Fruit fly (Drosophila melanogaster) whole organism: ENCODE measurements around the gene CG10959.

Source experiments
- CG8478 ChIP-seq: fragments of >200 bp; optimal IDR thresholded peaks from 2 replicates; lab custom pipeline; 2018; ENCODE audit warnings: inconsistent platforms
- Dll ChIP-seq: fragments of >200 bp; optimal IDR thresholded peaks from 2 replicates; lab custom pipeline; 2017
- EcR ChIP-seq, 2 experiments: fragments of >200 bp; optimal IDR thresholded peaks; 2 replicates each; lab custom pipeline; 2017; ENCODE audit warnings: missing biosample characterization in 2 of 2, missing genetic modification characterization in 2 of 2, missing genetic modification reagents in 2 of 2
- pan ChIP-seq: fragments of >200 bp; optimal IDR thresholded peaks from 2 replicates; lab custom pipeline; 2017
- psq ChIP-seq: fragments of >200 bp; optimal IDR thresholded peaks from 2 replicates; lab custom pipeline; 2017
- usp ChIP-seq: fragments of >200 bp; optimal IDR thresholded peaks from 2 replicates; lab custom pipeline; 2017; ENCODE audit warnings: missing biosample characterization, missing genetic modification characterization, mixed read lengths

The CG10959 gene

DNA sequence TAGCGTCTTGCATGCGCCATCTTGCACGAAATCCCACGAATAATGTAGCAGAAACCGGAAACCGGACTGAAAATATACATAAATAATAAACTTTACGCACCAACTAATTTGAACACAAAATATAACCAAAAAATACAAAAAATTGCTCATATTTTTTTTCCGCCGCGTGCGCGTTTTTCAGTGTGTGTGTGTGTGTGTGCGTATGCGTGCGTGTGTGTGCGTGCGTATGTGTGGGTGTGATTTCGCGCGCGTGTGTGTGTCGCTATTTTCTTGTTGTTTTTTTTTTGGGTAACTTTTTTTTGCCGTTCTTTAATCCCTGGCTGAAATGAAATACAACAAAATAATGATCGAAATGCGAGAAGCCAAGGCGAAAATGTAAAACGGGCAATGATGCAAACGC lies 30.4 kb downstream of the CG10959 start:
- TF ChIP-seq usp (GFP tag; lab: Kevin White, UChicago) (no peak), CG8478 (lab: Kevin White, UChicago) (no peak), Dll (lab: Kevin White, UChicago) (no peak), pan (lab: Kevin White, UChicago) (no peak), EcR (GFP tag; optimal IDR thresholded peaks at IDR 0.05; lab: Kevin White, UChicago) (no peak), psq (lab: Kevin White, UChicago) (no peak)

DNA sequence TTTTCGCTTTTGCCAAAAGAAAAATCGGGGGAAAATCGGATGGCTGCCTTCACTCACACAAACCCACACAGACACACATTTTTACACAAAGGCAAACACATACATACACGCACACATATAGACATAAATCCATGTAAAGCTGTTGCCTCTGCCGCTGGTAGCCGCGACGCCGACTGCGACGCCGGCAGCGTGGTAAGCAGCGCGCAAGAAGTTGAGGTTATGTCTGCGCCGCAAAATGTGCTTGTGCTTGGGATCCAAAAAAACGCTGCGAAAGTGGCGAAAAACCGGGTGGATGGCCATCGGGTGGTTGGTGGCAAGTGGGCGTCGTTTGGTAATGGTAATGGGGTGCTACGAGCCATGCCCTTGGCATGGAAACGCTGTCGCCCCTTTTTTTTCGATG lies 31.3 kb downstream of the CG10959 start:
- TF ChIP-seq usp (GFP tag; lab: Kevin White, UChicago): no peak

DNA sequence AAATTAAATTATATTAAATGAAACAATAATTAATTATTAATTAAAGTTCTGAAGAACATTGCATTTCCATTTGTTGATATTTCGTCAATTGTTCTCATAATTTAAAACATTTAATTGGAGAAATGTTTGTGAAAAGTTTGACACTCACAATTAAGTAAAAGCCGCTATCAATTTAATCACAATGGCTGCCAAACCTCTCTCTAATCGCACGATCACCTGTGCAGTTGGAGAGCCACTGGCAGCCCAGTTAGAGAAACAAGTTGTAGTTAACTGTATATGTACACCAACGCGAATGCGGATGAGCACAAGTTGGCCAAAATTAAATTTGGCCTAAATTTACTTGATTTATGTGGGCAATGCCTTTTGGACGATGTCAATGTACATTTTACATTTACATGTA lies 43.6 kb downstream of the CG10959 start:
- TF ChIP-seq CG8478 (lab: Kevin White, UChicago) (no peak), pan (lab: Kevin White, UChicago) (no peak), psq (lab: Kevin White, UChicago) (no peak), Dll (lab: Kevin White, UChicago) (no peak), EcR (GFP tag; optimal IDR thresholded peaks at IDR 0.05; lab: Kevin White, UChicago) (no peak), usp (GFP tag; lab: Kevin White, UChicago) (no peak)

DNA sequence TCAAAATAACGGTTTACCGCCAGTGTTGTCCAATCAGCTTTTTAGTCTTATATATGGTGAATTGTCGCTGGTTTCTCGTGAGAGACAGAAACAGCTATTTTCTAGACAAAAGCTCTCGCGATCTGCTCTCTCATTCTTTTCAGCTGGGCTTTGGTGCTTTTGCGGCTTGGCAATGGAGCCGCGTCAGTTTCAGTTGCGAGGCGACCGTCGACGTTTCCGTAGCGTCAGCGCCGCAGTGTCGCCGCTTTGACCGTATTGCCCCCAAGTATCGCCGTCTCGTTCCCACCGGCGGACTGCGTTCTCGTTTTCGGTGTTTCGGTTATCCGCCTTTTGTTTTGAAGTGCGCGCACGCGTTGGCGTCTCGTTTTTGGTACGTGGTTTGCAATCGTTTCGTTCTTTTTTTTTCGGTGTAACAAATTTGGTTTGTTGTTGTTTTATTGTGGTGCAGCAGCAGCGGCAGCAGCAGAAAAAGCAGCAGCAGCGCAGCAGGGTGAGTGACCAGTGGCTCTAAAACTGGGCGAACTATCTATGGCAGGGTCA lies 44.5 kb downstream of the CG10959 start:
- TF ChIP-seq EcR (GFP tag; optimal IDR thresholded peaks at IDR 0.05; lab: Kevin White, UChicago) (no peak), psq (lab: Kevin White, UChicago) (no peak), pan (lab: Kevin White, UChicago) (no peak), CG8478 (lab: Kevin White, UChicago) (no peak), Dll (lab: Kevin White, UChicago) (no peak), usp (GFP tag; lab: Kevin White, UChicago) (no peak)

DNA sequence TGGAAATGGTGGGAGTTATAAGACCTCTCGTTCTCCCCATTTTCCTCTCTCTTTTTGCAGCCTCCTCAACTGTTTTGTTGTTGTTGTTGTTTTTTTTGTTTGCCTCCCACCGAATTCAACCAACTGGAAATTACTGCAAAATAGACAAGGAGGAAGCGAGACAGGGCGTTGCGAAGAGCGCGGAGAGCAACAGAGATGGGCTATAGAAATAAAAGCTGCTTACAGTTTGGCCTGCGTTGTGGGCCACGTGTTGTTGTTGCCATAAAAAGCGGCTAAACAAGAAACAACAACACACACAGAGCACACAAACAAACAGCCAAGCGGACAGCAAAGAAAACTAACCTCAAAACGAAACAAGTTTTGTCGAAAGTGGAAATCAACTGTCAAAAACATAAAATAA lies 46.0 kb downstream of the CG10959 start:
- TF ChIP-seq usp (GFP tag; lab: Kevin White, UChicago) (no peak), Dll (lab: Kevin White, UChicago) (no peak), pan (lab: Kevin White, UChicago) (no peak), psq (lab: Kevin White, UChicago) (no peak), EcR (GFP tag; optimal IDR thresholded peaks at IDR 0.05; lab: Kevin White, UChicago) (no peak), CG8478 (lab: Kevin White, UChicago) (no peak)

DNA sequence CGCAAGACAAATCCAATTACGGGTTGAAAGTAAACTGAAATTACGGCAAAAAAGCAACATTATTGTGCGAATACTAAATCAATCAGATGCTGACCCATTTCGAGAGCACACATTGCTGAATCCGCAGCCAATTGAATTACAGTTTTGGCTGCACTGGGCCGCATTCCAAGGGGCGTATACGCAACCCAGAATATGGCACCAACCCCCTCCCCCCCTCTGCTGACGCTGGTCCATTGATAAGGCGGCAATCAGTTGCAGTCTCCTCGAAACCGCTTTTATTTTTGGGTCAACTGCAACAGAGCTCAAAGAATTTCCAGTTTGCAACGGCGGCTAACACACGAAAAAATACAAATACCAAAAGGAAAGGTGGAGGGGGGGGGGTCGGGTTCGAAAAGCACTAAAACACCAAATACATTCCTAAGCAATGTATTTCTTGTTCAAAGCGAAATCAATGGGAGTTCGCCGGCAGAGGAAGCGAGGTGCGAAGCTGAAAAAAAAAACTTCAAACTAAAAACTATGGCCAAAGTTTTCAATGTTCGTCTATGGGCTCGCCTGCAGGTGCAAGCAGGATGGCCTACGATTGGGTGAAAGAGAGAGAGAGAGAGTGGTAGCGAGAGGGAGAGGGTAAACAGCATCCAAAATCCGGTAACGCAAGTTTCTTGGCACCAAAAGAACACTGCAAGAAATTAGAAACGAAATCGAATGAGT lies 47.0 kb downstream of the CG10959 start:
- TF ChIP-seq psq (lab: Kevin White, UChicago) (no peak), EcR (GFP tag; optimal IDR thresholded peaks at IDR 0.05; lab: Kevin White, UChicago) (no peak), pan (lab: Kevin White, UChicago) (no peak), CG8478 (lab: Kevin White, UChicago) (no peak), Dll (lab: Kevin White, UChicago) (no peak), usp (GFP tag; lab: Kevin White, UChicago) (no peak)

DNA sequence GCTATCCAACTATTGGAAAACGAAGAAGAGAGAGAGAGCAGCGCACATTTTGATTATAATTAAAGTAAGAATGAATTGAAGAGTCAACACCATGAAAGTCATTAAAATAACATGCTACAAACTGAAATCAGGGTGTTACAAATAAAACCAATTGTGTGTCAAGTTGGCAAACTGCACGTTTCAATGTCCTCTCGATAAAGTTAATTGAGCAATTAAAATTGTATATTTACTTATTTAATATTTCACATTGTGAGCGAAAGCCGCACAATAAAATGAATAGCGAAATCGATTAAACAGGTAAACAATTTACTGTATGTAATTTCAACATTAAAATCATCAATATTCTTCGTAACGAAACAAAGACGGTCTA lies 47.6 kb downstream of the CG10959 start:
- TF ChIP-seq EcR (GFP tag; optimal IDR thresholded peaks at IDR 0.05; lab: Kevin White, UChicago): no peak
- no peak for TF ChIP-seq Dll (lab: Kevin White, UChicago)
- no peak for TF ChIP-seq pan (lab: Kevin White, UChicago)
- TF ChIP-seq psq (lab: Kevin White, UChicago): no peak
- TF ChIP-seq CG8478 (lab: Kevin White, UChicago): no peak
- no peak for TF ChIP-seq usp (GFP tag; lab: Kevin White, UChicago)

DNA sequence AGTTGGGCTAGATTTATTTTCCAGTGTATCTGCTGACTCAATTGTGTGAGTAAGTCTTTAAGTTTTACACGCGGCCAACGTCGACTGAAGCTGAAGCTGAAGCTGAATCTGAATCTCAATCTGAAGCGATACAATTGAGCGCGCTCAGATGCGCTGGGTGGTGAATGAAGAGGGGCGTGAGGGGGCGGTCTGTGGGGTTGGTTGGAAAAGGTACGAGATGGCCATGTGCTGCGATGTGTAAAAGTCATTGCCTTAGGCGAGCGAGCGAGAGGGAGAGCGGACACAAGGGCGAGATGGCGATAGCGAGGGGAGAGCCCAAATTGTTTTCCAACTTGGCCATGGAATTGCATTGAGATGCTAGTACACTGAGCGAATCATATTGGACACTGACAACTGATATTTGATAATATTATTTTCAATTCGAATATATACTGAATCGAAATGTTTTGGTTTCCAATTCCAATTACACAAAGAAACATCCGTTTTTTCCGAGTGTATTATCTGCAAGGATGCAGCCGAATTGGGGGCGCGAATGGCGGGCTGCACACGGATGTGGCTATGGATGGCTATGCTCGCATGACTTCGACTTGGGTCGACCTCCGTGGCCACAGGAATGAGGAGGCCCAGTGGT lies 48.1 kb downstream of the CG10959 start:
- TF ChIP-seq EcR (GFP tag; optimal IDR thresholded peaks at IDR 0.05; lab: Kevin White, UChicago) (peak in 1 of 2 experiments; percentile 55), CG8478 (lab: Kevin White, UChicago) (no peak)

DNA sequence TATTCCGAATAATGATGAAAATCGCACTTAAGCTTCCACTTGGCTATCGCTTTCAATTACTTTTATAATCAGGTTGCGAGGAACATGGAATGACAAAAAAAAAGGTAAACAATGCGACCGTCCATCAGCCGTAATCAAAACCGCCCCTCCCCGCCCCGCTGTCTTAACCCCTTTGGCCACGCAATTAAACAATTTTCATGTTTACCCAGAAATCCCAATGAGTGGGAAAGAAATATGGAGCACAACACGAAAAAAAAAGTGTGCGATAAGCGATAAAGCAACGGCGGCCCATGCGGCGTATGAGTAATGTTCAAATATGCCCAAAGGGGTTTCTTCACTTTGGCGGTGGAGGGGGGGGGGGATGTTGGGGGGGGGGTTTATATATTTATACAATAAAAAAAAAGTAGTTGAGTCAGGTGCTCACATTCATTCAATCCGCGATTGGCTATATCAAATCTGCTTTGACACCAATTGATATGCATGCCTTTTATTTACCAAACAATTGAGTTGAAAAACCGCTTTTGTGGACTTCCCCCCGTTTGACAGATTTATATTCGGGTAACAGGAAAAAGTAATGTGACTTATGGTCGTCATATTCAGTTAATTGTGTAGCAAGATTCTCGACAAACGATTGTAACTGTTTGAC lies 50.5 kb downstream of the CG10959 start:
- TF ChIP-seq usp (GFP tag; lab: Kevin White, UChicago) (no peak), CG8478 (lab: Kevin White, UChicago) (no peak), EcR (GFP tag; optimal IDR thresholded peaks at IDR 0.05; lab: Kevin White, UChicago) (no peak), psq (lab: Kevin White, UChicago) (no peak), Dll (lab: Kevin White, UChicago) (no peak), pan (lab: Kevin White, UChicago) (no peak)
